Fruit fly (Drosophila melanogaster): ENCODE data around the gene z.

The z gene

dm6 chrX:2419518-2419917, 28.1 kb upstream of the z start (continued):
- TF ChIP-seq Pdp1 (GFP tag; optimal IDR thresholded peaks at IDR 0.05) (no peak), vfl (GFP tag; optimal IDR thresholded peaks at IDR 0.05) (no peak), CG10209 (GFP tag; optimal IDR thresholded peaks at IDR 0.05) (no peak), D19B (GFP tag; optimal IDR thresholded peaks at IDR 0.05) (no peak), CG7556 (GFP tag; optimal IDR thresholded peaks at IDR 0.05) (no peak), Poxn (GFP tag; IDR thresholded peaks at IDR 0.05) (no peak), CG10431 (GFP tag; optimal IDR thresholded peaks at IDR 0.05) (no peak), chif (GFP tag; optimal IDR thresholded peaks at IDR 0.05) (no peak), CG30403 (GFP tag; optimal IDR thresholded peaks at IDR 0.05) (no peak), gce (GFP tag; IDR thresholded peaks at IDR 0.05) (no peak), Dll (GFP tag; IDR thresholded peaks at IDR 0.05; ENCODE audit: partially characterized antibody) (no peak), eve (GFP tag; optimal IDR thresholded peaks at IDR 0.05) (no peak), Lhr (GFP tag; optimal IDR thresholded peaks at IDR 0.05) (peak; percentile 61), CG6272 (GFP tag; IDR thresholded peaks at IDR 0.05) (no peak), CrebB (tag; optimal IDR thresholded peaks at IDR 0.05) (no peak), CG34224 (GFP tag; IDR thresholded peaks at IDR 0.05; ENCODE audit: partially characterized antibody) (no peak), CG10959 (GFP tag; IDR thresholded peaks at IDR 0.05) (no peak), toy (GFP tag; IDR thresholded peaks at IDR 0.05) (no peak), kay (GFP tag; optimal IDR thresholded peaks at IDR 0.05) (no peak), usp (GFP tag; optimal IDR thresholded peaks at IDR 0.05) (no peak), CG10267 (tag; optimal IDR thresholded peaks at IDR 0.05) (peak; percentile 20), CG6689 (GFP tag; IDR thresholded peaks at IDR 0.05) (no peak), CG4282 (GFP tag; optimal IDR thresholded peaks at IDR 0.05) (no peak), sens (GFP tag) (peak; percentile 5), stwl (tag; optimal IDR thresholded peaks at IDR 0.05) (peak; percentile 60), CG2202 (tag; optimal IDR thresholded peaks at IDR 0.05) (no peak), dan (GFP tag; IDR thresholded peaks at IDR 0.05) (no peak), CG8944 (GFP tag; optimal IDR thresholded peaks at IDR 0.05) (no peak), sc (optimal IDR thresholded peaks at IDR 0.05) (no peak), sc (GFP tag; optimal IDR thresholded peaks at IDR 0.05) (no peak), Sox102F (GFP tag; optimal IDR thresholded peaks at IDR 0.05) (no peak), bab2 (GFP tag; optimal IDR thresholded peaks at IDR 0.05) (no peak), her (GFP tag; optimal IDR thresholded peaks at IDR 0.05) (no peak), CG7745 (tag; optimal IDR thresholded peaks at IDR 0.05) (no peak), CG1529 (GFP tag; optimal IDR thresholded peaks at IDR 0.05) (no peak), CG15479 (GFP tag; optimal IDR thresholded peaks at IDR 0.05) (peak; percentile 21), jumu (GFP tag; optimal IDR thresholded peaks at IDR 0.05) (no peak), CG10654 (GFP tag; optimal IDR thresholded peaks at IDR 0.05) (no peak), btn (GFP tag; optimal IDR thresholded peaks at IDR 0.05) (no peak), CG9727 (GFP tag; optimal IDR thresholded peaks at IDR 0.05) (no peak), org-1 (GFP tag; optimal IDR thresholded peaks at IDR 0.05) (no peak), CG11085 (GFP tag; IDR thresholded peaks at IDR 0.05) (no peak), ems (GFP tag; optimal IDR thresholded peaks at IDR 0.05) (no peak), gfzf (GFP tag; optimal IDR thresholded peaks at IDR 0.05) (peak; percentile 35), pzg (GFP tag; optimal IDR thresholded peaks at IDR 0.05) (peak; percentile 22), NK7.1 (GFP tag; optimal IDR thresholded peaks at IDR 0.05) (no peak), insv (GFP tag; optimal IDR thresholded peaks at IDR 0.05) (peak in 1 of 2 experiments; percentile 94), CG1233 (GFP tag; optimal IDR thresholded peaks at IDR 0.05) (no peak), CG31441 (GFP tag; IDR thresholded peaks at IDR 0.05) (no peak), CG5180 (GFP tag; optimal IDR thresholded peaks at IDR 0.05) (no peak), Hmr (GFP tag; optimal IDR thresholded peaks at IDR 0.05) (no peak), Bteb2 (GFP tag; optimal IDR thresholded peaks at IDR 0.05) (no peak), Hey (tag; optimal IDR thresholded peaks at IDR 0.05) (no peak)
